Worm (Caenorhabditis elegans) whole organism, young adult: ENCODE results near the gene Y62F5A.10.

ENCODE experiments used
- Y67H2A.10 ChIP-seq: fragments of 200-800 bp; sonication (Bioruptor generic); conservative IDR thresholded peaks from 2 replicates; pipeline ENCODE4 v1.3.6; 2022; ENCODE audit warnings: missing genetic modification reagents, missing genetic modification characterization, missing compliant biosample characterization
- aptf-3 ChIP-seq: fragments of 200-800 bp; sonication (Bioruptor generic); IDR thresholded peaks from 2 replicates; pipeline ENCODE4 v1.3.6; 2022; ENCODE audit warnings: missing genetic modification characterization, missing compliant biosample characterization
- egl-18 ChIP-seq: fragments of 200-800 bp; sonication (Bioruptor generic); IDR thresholded peaks from 2 replicates; pipeline ENCODE4 v1.3.6; 2022; ENCODE audit warnings: missing genetic modification reagents, missing genetic modification characterization, missing compliant biosample characterization
- lin-26 ChIP-seq: fragments of 200-800 bp; sonication (Bioruptor generic); IDR thresholded peaks from 2 replicates; pipeline ENCODE4 v1.3.6; 2022; ENCODE audit warnings: missing genetic modification reagents, missing genetic modification characterization, missing compliant biosample characterization
- rpc-1 ChIP-seq, 2 experiments: fragments of 150-350 bp in 1 of 2; sonication (generic microtip) in 1 of 2; optimal IDR thresholded peaks; 2 replicates each; lab custom pipeline; 2014 to 2018; ENCODE audit warnings: missing biosample characterization in 1 of 2, missing genetic modification characterization in 1 of 2, missing genetic modification reagents in 1 of 2, missing genotype in 1 of 2
- unc-62 ChIP-seq: fragments of 150-350 bp; optimal IDR thresholded peaks from 2 replicates; lab custom pipeline; 2014; ENCODE audit warnings: missing biosample characterization, missing genetic modification reagents, missing genetic modification characterization
- xnd-1 ChIP-seq: sonication (generic microtip); optimal IDR thresholded peaks from 2 replicates; lab custom pipeline; 2016; ENCODE audit warnings: missing genotype, missing genetic modification reagents, missing genetic modification characterization, missing compliant biosample characterization
- ztf-28 ChIP-seq: fragments of 200-800 bp; sonication (Bioruptor generic); IDR thresholded peaks from 2 replicates; pipeline ENCODE4 v1.3.6; 2022; ENCODE audit warnings: missing genetic modification reagents, missing genetic modification characterization, missing compliant biosample characterization

- no peak for TF ChIP-seq xnd-1 (tag; lab: Kevin White, UChicago)
- TF ChIP-seq ztf-28 = no peak
- TF ChIP-seq unc-62 (GFP tag; lab: Kevin White, UChicago) = no peak
- no peak for TF ChIP-seq rpc-1 (optimal IDR thresholded peaks at IDR 0.05; lab: Kevin White, UChicago)
- TF ChIP-seq rpc-1 (tag; optimal IDR thresholded peaks at IDR 0.05; lab: Kevin White, UChicago) = no peak
- no peak for TF ChIP-seq aptf-3 (GFP tag; lab: Robert Waterston, UW)
- TF ChIP-seq Y67H2A.10 (GFP tag; lab: Robert Waterston, UW) = no peak
- TF ChIP-seq egl-18 (GFP tag; lab: Robert Waterston, UW) = no peak
- TF ChIP-seq lin-26 (GFP tag; lab: Robert Waterston, UW) = no peak
Observed at ce11 chrII:11571260-11571854, 50.0 kb downstream of the Y62F5A.10 start, which contains the start of gene F54D5.3.
